Worm (Caenorhabditis elegans) whole organism, young adult: ENCODE data around the gene hrg-9.

Experiments
- B0261.1 ChIP-seq: sonication (generic microtip); optimal IDR thresholded peaks from 2 replicates; lab custom pipeline; 2016; ENCODE audit warnings: mild to moderate bottlenecking, missing genetic modification characterization, moderate library complexity, missing compliant biosample characterization
- ama-1 ChIP-seq, 3 experiments: fragments of 150-350 bp in 1 of 3; sonication (generic microtip) in 2 of 3; optimal IDR thresholded peaks; 2 replicates each; lab custom pipeline; 2014 to 2018; ENCODE audit warnings: missing biosample characterization in 2 of 3, missing genetic modification characterization in 2 of 3, missing genetic modification reagents in 2 of 3
- bed-1 ChIP-seq: fragments of 200-800 bp; sonication (Bioruptor generic); IDR thresholded peaks from 2 replicates; pipeline ENCODE4 v1.3.6; 2022; ENCODE audit warnings: missing genetic modification reagents, missing genetic modification characterization, missing compliant biosample characterization
- ceh-40 ChIP-seq: fragments of 200-800 bp; sonication (Bioruptor generic); IDR thresholded peaks from 2 replicates; pipeline ENCODE4 v1.3.6; 2022; ENCODE audit warnings: missing genetic modification characterization, missing compliant biosample characterization
- ceh-91 ChIP-seq: fragments of 200-800 bp; sonication (Bioruptor generic); IDR thresholded peaks from 2 replicates; pipeline ENCODE4 v1.3.6; 2022; ENCODE audit warnings: missing genetic modification reagents, missing genetic modification characterization, missing compliant biosample characterization
- egrh-3 ChIP-seq: fragments of 200-800 bp; sonication (Bioruptor generic); IDR thresholded peaks from 2 replicates; pipeline ENCODE4 v1.3.6; 2022; ENCODE audit warnings: missing genetic modification reagents, missing genetic modification characterization, missing compliant biosample characterization
- tbx-9 ChIP-seq: sonication (generic microtip); optimal IDR thresholded peaks from 2 replicates; lab custom pipeline; 2016; ENCODE audit warnings: borderline replicate concordance, missing genetic modification characterization, inconsistent platforms, missing compliant biosample characterization

- TF ChIP-seq tbx-9 (no peak), ama-1 (optimal IDR thresholded peaks at IDR 0.05; lab: Kevin White, UChicago) (no peak), ama-1 (GFP tag; optimal IDR thresholded peaks at IDR 0.05; lab: Kevin White, UChicago) (no peak), egrh-3 (GFP tag; lab: Robert Waterston, UW) (no peak), B0261.1 (tag; lab: Kevin White, UChicago) (no peak), bed-1 (GFP tag; lab: Robert Waterston, UW) (no peak), ceh-91 (no peak), ceh-40 (GFP tag; lab: Robert Waterston, UW) (no peak)
Observed at ce11 chrV:12928929-12929532, 34.1 kb downstream of the hrg-9 start, which contains the start of gene T16G1.2.
